Worm (Caenorhabditis elegans) whole organism, L4/young adult: ENCODE measurements around the gene dyn-1.

Source experiments
- W03F9.2 ChIP-seq: fragments of 150-350 bp; optimal IDR thresholded peaks from 2 replicates; lab custom pipeline; 2014; ENCODE audit warnings: missing biosample characterization, missing genetic modification characterization
- dao-5 ChIP-seq: sonication (generic microtip); optimal IDR thresholded peaks from 2 replicates; lab custom pipeline; 2016; ENCODE audit warnings: missing genotype, missing genetic modification characterization, moderate library complexity, missing compliant biosample characterization
- him-1 ChIP-seq: sonication (generic microtip); optimal IDR thresholded peaks from 2 replicates; lab custom pipeline; 2016; ENCODE audit warnings: missing genotype, missing genetic modification reagents, missing genetic modification characterization, missing compliant biosample characterization

DNA sequence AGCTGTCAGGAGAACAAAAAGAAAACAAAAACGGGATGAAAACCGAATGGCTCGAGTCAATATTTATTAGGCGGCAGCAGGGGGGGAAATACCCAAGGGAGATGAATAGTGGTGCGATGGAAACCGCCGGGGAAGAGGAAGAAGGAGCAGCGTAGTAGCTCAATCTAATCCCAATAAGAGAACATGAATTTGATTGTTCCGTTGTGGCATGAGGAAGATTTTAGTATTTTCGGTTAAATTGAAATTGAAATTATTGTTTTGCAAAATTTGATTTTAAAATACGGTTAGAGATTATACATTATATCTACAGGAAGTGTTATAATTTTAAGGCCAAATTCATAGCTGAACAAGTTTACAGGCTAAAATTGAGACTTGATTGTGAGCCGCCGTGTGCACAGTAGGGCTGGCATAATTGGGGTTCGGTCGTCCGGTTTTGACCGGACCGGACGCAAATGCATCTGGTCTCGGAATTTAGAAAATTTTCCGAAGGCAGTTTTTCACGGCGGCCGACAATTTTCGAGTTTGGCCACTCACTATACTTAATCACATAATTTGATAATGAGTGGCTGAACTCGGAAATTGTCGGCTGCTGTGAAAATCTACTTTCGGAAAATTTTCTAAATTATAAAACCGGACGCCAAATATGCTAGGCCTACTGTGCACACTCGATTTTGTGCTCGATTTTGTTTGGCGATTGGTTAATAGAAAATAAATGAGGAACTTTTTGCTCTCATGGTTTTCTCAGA is 16.5 kb upstream of the dyn-1 start:
- TF ChIP-seq him-1 (tag; lab: Kevin White, UChicago), result no peak
- TF ChIP-seq dao-5 (tag; lab: Kevin White, UChicago), result no peak
- TF ChIP-seq W03F9.2 (tag; lab: Kevin White, UChicago), result no peak
